Worm (Caenorhabditis elegans) whole organism, late embryonic: ENCODE data around the gene nex-3.
"Not testable (repeated sequence)": the region's sequence is repeated elsewhere in the genome, so short reads cannot be mapped to it uniquely, and the experiment has no call there.

ENCODE experiments used
- C38D4.7 ChIP-seq: fragments of 200-800 bp; sonication (Bioruptor generic); optimal IDR thresholded peaks from 2 replicates; lab custom pipeline; 2018; ENCODE audit warnings: mild to moderate bottlenecking, missing genetic modification characterization, moderate library complexity, missing compliant biosample characterization
- ama-1 ChIP-seq: fragments of 150-350 bp; optimal IDR thresholded peaks from 2 replicates; lab custom pipeline; 2014
- ceh-18 ChIP-seq: sonication (generic microtip); optimal IDR thresholded peaks from 2 replicates; lab custom pipeline; 2016; ENCODE audit warnings: missing genetic modification characterization, missing compliant biosample characterization
- ceh-9 ChIP-seq: sonication (generic microtip); optimal IDR thresholded peaks from 2 replicates; lab custom pipeline; 2016; ENCODE audit warnings: mild to moderate bottlenecking, missing genetic modification characterization, inconsistent platforms, missing compliant biosample characterization
- elt-2 ChIP-seq: sonication (generic microtip); optimal IDR thresholded peaks from 2 replicates; lab custom pipeline; 2016; ENCODE audit warnings: missing genetic modification reagents, missing genetic modification characterization, missing compliant biosample characterization
- elt-4 ChIP-seq: sonication (generic microtip); optimal IDR thresholded peaks from 2 replicates; lab custom pipeline; 2016; ENCODE audit warnings: missing genetic modification characterization, missing compliant biosample characterization
- hlh-15 ChIP-seq: sonication (generic microtip); optimal IDR thresholded peaks from 2 replicates; lab custom pipeline; 2016; ENCODE audit warnings: missing genetic modification characterization, missing compliant biosample characterization
- nhr-11 ChIP-seq: fragments of 150-350 bp; optimal IDR thresholded peaks from 2 replicates; lab custom pipeline; 2014; ENCODE audit warnings: missing biosample characterization, missing genetic modification characterization
- pax-1 ChIP-seq: fragments of 150-350 bp; optimal IDR thresholded peaks from 2 replicates; lab custom pipeline; 2014; ENCODE audit warnings: missing biosample characterization, missing genetic modification characterization
- pha-2 ChIP-seq: sonication (generic microtip); optimal IDR thresholded peaks from 2 replicates; lab custom pipeline; 2017; ENCODE audit warnings: mild to moderate bottlenecking, missing genetic modification characterization, missing compliant biosample characterization
- tbx-2 ChIP-seq: sonication (generic microtip); optimal IDR thresholded peaks from 2 replicates; lab custom pipeline; 2016; ENCODE audit warnings: missing genetic modification characterization, missing compliant biosample characterization

- not testable (repeated sequence) for TF ChIP-seq ceh-9 (tag; lab: Kevin White, UChicago); ama-1 (lab: Kevin White, UChicago); elt-4 (tag; lab: Kevin White, UChicago); pax-1 (tag; lab: Kevin White, UChicago); nhr-11 (tag; lab: Kevin White, UChicago); ceh-18
- TF ChIP-seq hlh-15 (tag; lab: Kevin White, UChicago) (peak; percentile 32), pha-2 (tag; lab: Kevin White, UChicago) (peak; percentile 64), C38D4.7 (peak; percentile 70), tbx-2 (tag; lab: Kevin White, UChicago) (peak; percentile 7), elt-2 (tag; lab: Kevin White, UChicago) (peak; percentile 57)
Measured at ce11 chrIII:4426711-4427218, 15.1 kb upstream of the nex-3 start.
